Fruit fly (Drosophila melanogaster): Measurements from ENCODE around the gene CG9231.

DNA sequence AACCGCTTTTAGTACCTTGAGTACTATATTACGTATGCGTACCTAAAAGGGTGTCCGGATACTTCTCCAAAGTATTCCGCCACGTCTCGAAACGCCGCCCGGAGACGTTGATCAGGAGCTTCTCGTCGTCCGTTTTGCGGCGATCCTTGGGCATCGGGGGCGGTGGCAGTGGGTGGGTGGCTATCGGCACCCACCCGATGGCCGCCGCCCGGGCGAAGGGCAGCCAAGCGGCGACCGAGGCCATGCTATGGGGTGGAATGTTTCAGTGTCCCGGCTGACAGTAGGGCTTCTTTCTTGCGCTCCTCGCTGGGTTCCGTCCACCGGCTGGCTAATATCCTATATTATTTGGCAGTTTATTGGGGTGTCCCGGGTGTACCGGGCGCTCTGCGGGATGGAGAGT lies 11.4 kb downstream of the CG9231 start:
- TF ChIP-seq pan (optimal IDR thresholded peaks at IDR 0.05) (no peak), Hnf4 (GFP tag; optimal IDR thresholded peaks at IDR 0.05) (no peak), CG32264 (GFP tag; optimal IDR thresholded peaks at IDR 0.05) (no peak), Hr78 (GFP tag; optimal IDR thresholded peaks at IDR 0.05) (no peak), Abd-B (GFP tag; optimal IDR thresholded peaks at IDR 0.05) (no peak), h (GFP tag; optimal IDR thresholded peaks at IDR 0.05) (no peak), Myc (optimal IDR thresholded peaks at IDR 0.05) (no peak), sv (GFP tag; optimal IDR thresholded peaks at IDR 0.05) (no peak), Rel (GFP tag; optimal IDR thresholded peaks at IDR 0.05) (no peak), Rel (tag; optimal IDR thresholded peaks at IDR 0.05) (no peak), Dif (GFP tag; optimal IDR thresholded peaks at IDR 0.05; ENCODE audit: partially characterized antibody) (no peak), CG9705 (GFP tag; optimal IDR thresholded peaks at IDR 0.05) (no peak), Jra (GFP tag; optimal IDR thresholded peaks at IDR 0.05) (no peak), brk (GFP tag; optimal IDR thresholded peaks at IDR 0.05) (no peak)

Measured in whole organism, wandering third instar larva.